Worm (Caenorhabditis elegans) whole organism, late embryonic: ENCODE data around the gene dcr-1.

Source experiments
- fax-1 ChIP-seq: sonication (generic microtip); optimal IDR thresholded peaks from 2 replicates; lab custom pipeline; 2016; ENCODE audit warnings: missing genotype, missing genetic modification characterization, missing compliant biosample characterization
- pqm-1 ChIP-seq: sonication (generic microtip); optimal IDR thresholded peaks from 2 replicates; lab custom pipeline; 2016; ENCODE audit warnings: missing genetic modification characterization, missing compliant biosample characterization

- TF ChIP-seq fax-1 (tag; lab: Kevin White, UChicago): no peak
- TF ChIP-seq pqm-1 (tag; lab: Kevin White, UChicago): no peak
Measured at ce11 chrIII:8098116-8098515, 18.0 kb upstream of the dcr-1 start, which contains the start of gene K06H7.8.
